Worm (Caenorhabditis elegans) whole organism, L3 larva: ENCODE measurements around the gene C50B6.1.

Source experiments
- aly-2 ChIP-seq: fragments of 150-350 bp; optimal IDR thresholded peaks from 2 replicates; lab custom pipeline; 2014; ENCODE audit warnings: missing biosample characterization, missing genetic modification characterization
- ceh-82 ChIP-seq: fragments of 150-350 bp; optimal IDR thresholded peaks from 2 replicates; lab custom pipeline; 2014; ENCODE audit warnings: missing biosample characterization, missing genetic modification characterization
- elt-1 ChIP-seq: fragments of 150-350 bp; optimal IDR thresholded peaks from 2 replicates; lab custom pipeline; 2014; ENCODE audit warnings: missing biosample characterization, missing genetic modification characterization
- nhr-76 ChIP-seq: fragments of 150-350 bp; sonication (generic microtip); optimal IDR thresholded peaks from 5 replicates; lab custom pipeline; 2014; ENCODE audit warnings: missing biosample characterization, missing genetic modification characterization
- ztf-11 ChIP-seq: fragments of 150-350 bp; optimal IDR thresholded peaks from 2 replicates; lab custom pipeline; 2014; ENCODE audit warnings: missing biosample characterization, missing genetic modification characterization

DNA sequence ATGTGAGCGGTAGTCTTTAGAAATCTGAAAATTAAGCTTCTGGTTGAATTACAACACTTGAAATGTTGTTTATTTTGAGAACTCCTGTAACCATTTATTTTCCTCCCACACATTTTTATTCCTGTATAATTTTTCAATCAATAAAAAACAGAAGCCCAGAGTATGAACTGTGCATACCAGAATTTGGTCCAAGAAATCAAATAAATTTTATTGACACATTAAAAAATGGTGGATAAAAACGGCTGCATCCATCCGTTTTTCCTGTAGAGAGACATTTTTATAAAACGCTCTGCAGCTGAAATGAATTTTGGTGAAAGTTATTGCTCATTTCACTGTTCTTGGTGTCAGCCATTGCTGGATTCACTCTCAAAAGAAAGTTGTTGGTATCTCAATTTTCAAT lies 11.5 kb upstream of the C50B6.1 start, which contains the start of gene C26E1.1:
- TF ChIP-seq ztf-11 (tag; lab: Kevin White, UChicago) (no peak), elt-1 (tag; lab: Kevin White, UChicago) (no peak), ceh-82 (tag; lab: Kevin White, UChicago) (no peak), aly-2 (tag; lab: Kevin White, UChicago) (no peak), nhr-76 (tag; lab: Kevin White, UChicago) (no peak)
